Worm (Caenorhabditis elegans) whole organism, early embryonic: ENCODE results near the gene clip-1.

ENCODE experiments used
- B0310.2 ChIP-seq: sonication (generic microtip); optimal IDR thresholded peaks from 2 replicates; lab custom pipeline; 2016; ENCODE audit warnings: mild to moderate bottlenecking, missing genetic modification characterization, missing compliant biosample characterization
- F13C5.2 ChIP-seq: sonication (generic microtip); optimal IDR thresholded peaks from 2 replicates; lab custom pipeline; 2017; ENCODE audit warnings: mild to moderate bottlenecking, missing genetic modification characterization, inconsistent platforms, missing compliant biosample characterization
- aly-1 ChIP-seq: sonication (generic microtip); optimal IDR thresholded peaks from 2 replicates; lab custom pipeline; 2016; ENCODE audit warnings: missing genetic modification characterization, missing compliant biosample characterization
- ama-1 ChIP-seq: fragments of 150-350 bp; optimal IDR thresholded peaks from 2 replicates; lab custom pipeline; 2014
- ceh-13 ChIP-seq: fragments of 200-800 bp; sonication (Bioruptor generic); optimal IDR thresholded peaks from 2 replicates; lab custom pipeline; 2018; ENCODE audit warnings: mild to moderate bottlenecking, missing genetic modification characterization, missing compliant biosample characterization
- ceh-36 ChIP-seq: sonication (generic microtip); optimal IDR thresholded peaks from 2 replicates; lab custom pipeline; 2016; ENCODE audit warnings: missing genetic modification characterization, inconsistent platforms, missing compliant biosample characterization
- ets-7 ChIP-seq: sonication (generic microtip); optimal IDR thresholded peaks from 2 replicates; lab custom pipeline; 2016; ENCODE audit warnings: missing genotype, missing genetic modification characterization, missing compliant biosample characterization
- flt-1 ChIP-seq: fragments of 200-800 bp; sonication (Bioruptor generic); IDR thresholded peaks from 2 replicates; pipeline ENCODE4 v1.3.6; 2022; ENCODE audit warnings: missing genetic modification characterization, missing compliant biosample characterization
- hmbx-1 ChIP-seq: sonication (generic microtip); optimal IDR thresholded peaks from 2 replicates; lab custom pipeline; 2016; ENCODE audit warnings: mild to moderate bottlenecking, missing genetic modification characterization, missing compliant biosample characterization
- hmg-4 ChIP-seq: fragments of 200-800 bp; sonication (Bioruptor generic); optimal IDR thresholded peaks from 2 replicates; lab custom pipeline; 2018; ENCODE audit warnings: mild to moderate bottlenecking, missing genetic modification characterization, missing compliant biosample characterization
- hnd-1 ChIP-seq: sonication (generic microtip); optimal IDR thresholded peaks from 2 replicates; lab custom pipeline; 2016; ENCODE audit warnings: missing genetic modification characterization, missing compliant biosample characterization
- pes-1 ChIP-seq: fragments of 200-800 bp; sonication (Bioruptor generic); IDR thresholded peaks from 2 replicates; pipeline ENCODE4 v1.3.6; 2022; ENCODE audit warnings: missing genetic modification reagents, missing genetic modification characterization, missing compliant biosample characterization
- scrt-1 ChIP-seq: fragments of 200-800 bp; sonication (Bioruptor generic); IDR thresholded peaks from 2 replicates; pipeline ENCODE4 v1.3.6; 2022; ENCODE audit warnings: missing genetic modification characterization, missing compliant biosample characterization
- sea-1 ChIP-seq: fragments of 200-800 bp; sonication (Bioruptor generic); conservative IDR thresholded peaks from 2 replicates; pipeline ENCODE4 v1.3.6; 2022; ENCODE audit warnings: missing genetic modification characterization, missing compliant biosample characterization
- tbx-11 ChIP-seq: fragments of 200-800 bp; sonication (Bioruptor generic); IDR thresholded peaks from 2 replicates; pipeline ENCODE4 v1.3.6; 2022; ENCODE audit warnings: missing genetic modification characterization, missing compliant biosample characterization
- tbx-37 ChIP-seq: fragments of 200-800 bp; sonication (Bioruptor generic); conservative IDR thresholded peaks from 2 replicates; pipeline ENCODE4 v1.3.6; 2022; ENCODE audit warnings: missing genetic modification reagents, missing genetic modification characterization, missing compliant biosample characterization
- tra-4 ChIP-seq: sonication (generic microtip); optimal IDR thresholded peaks from 2 replicates; lab custom pipeline; 2017; ENCODE audit warnings: missing genetic modification characterization, missing compliant biosample characterization

The clip-1 gene

DNA sequence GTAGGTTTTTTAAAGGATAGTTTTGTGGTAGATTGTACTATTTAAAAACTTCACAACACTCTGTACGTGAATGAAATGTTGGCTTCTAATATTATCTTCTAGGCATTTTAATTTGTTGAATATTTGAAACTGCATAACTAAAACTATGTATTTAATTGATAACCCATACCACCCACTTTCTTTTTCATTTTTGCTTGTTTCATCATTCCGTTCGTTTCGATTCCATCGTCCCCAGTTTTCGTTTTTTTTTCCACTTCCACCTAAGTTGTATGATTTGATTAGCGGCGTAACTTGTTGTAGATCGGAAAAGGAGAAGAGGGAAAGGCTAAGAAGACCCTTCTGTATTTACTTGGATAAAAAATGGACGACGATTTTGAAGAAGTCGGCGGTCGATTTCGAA, 31.1 kb upstream of the clip-1 start, which contains the start of gene K01B6.3:
TSS of gene K01B6.3 (plus strand) at position 301 of the 400 bp plus-strand sequence.
- no peak for TF ChIP-seq hmbx-1 (tag; lab: Kevin White, UChicago)
- no peak for TF ChIP-seq tbx-11 (GFP tag; lab: Robert Waterston, UW)
- TF ChIP-seq flt-1 (GFP tag; lab: Robert Waterston, UW), result no peak

DNA sequence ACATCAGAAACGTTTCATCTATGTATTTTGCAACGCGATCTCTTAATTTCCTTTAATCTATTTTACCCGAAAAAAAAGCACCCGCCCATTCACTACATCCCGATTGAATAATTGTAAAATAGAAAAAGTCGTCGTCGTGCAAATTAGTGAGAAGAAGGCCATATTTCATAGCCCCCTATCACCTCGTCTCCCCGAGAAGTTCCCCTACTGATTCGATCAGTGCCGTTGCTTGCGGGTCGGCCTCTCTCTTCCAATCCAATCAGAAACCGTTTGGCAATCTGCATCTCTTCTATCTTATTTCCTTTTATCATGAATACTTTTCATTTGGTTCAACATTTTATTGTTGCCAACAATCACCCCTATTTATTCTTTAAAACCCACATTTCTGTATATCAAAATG, 30.3 kb upstream of the clip-1 start:
- no peak for TF ChIP-seq tbx-11 (GFP tag; lab: Robert Waterston, UW)
- TF ChIP-seq hmg-4 (GFP tag; lab: Kevin White, UChicago), result no peak
- TF ChIP-seq ama-1 (lab: Kevin White, UChicago), result no peak
- TF ChIP-seq ets-7 (tag; lab: Kevin White, UChicago), result no peak
- TF ChIP-seq flt-1 (GFP tag; lab: Robert Waterston, UW), result no peak
- TF ChIP-seq pes-1 (GFP tag; lab: Robert Waterston, UW), result no peak
- TF ChIP-seq B0310.2 (tag; lab: Kevin White, UChicago), result no peak
- TF ChIP-seq sea-1 (GFP tag; lab: Robert Waterston, UW), result no peak
- TF ChIP-seq tbx-37 (GFP tag; lab: Robert Waterston, UW), result no peak
- no peak for TF ChIP-seq tra-4 (tag; lab: Kevin White, UChicago)
- no peak for TF ChIP-seq F13C5.2
- no peak for TF ChIP-seq scrt-1 (GFP tag; lab: Robert Waterston, UW)
- no peak for TF ChIP-seq aly-1 (tag; lab: Kevin White, UChicago)

- TF ChIP-seq tbx-37 (GFP tag; lab: Robert Waterston, UW) (no peak), B0310.2 (tag; lab: Kevin White, UChicago) (no peak), ama-1 (lab: Kevin White, UChicago) (no peak), hmg-4 (GFP tag; lab: Kevin White, UChicago) (no peak), F13C5.2 (no peak), ets-7 (tag; lab: Kevin White, UChicago) (no peak), hmbx-1 (tag; lab: Kevin White, UChicago) (no peak), pes-1 (GFP tag; lab: Robert Waterston, UW) (no peak), tra-4 (tag; lab: Kevin White, UChicago) (no peak), tbx-11 (GFP tag; lab: Robert Waterston, UW) (no peak), aly-1 (tag; lab: Kevin White, UChicago) (no peak), ceh-13 (GFP tag; lab: Kevin White, UChicago) (no peak), scrt-1 (GFP tag; lab: Robert Waterston, UW) (no peak), sea-1 (GFP tag; lab: Robert Waterston, UW) (no peak), hnd-1 (tag; lab: Kevin White, UChicago) (no peak), flt-1 (GFP tag; lab: Robert Waterston, UW) (no peak), ceh-36 (no peak)
Measured at ce11 chrIII:9297345-9297744, 28.5 kb upstream of the clip-1 start, which contains the start of gene K01B6.4. Gene K01B6.4, minus strand, starts transcription at chrIII:9297445.

DNA sequence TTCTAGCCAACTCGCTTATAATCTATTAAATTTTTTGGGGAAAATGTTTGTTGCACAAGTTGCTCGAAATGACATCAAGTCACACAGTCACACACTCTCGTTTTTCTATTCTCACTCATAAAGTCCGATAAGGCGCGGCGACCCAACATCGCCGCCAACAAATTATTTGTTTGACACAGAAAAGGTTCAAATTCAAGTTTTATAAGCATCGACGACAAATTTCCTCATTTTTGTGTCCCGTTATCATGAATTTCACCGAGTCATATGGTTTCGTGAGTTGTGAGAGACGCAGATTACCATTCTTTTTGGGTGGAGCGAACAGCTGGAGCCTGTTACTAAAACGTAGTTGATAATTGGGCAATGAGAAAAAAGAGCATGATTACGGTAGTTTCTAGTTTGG, 21.0 kb upstream of the clip-1 start:
- no peak for TF ChIP-seq ceh-13 (GFP tag; lab: Kevin White, UChicago)
- TF ChIP-seq F13C5.2, result no peak
- TF ChIP-seq B0310.2 (tag; lab: Kevin White, UChicago), result no peak
- no peak for TF ChIP-seq tbx-11 (GFP tag; lab: Robert Waterston, UW)
- no peak for TF ChIP-seq ets-7 (tag; lab: Kevin White, UChicago)
- no peak for TF ChIP-seq tra-4 (tag; lab: Kevin White, UChicago)
- TF ChIP-seq pes-1 (GFP tag; lab: Robert Waterston, UW), result no peak

- TF ChIP-seq ets-7 (tag; lab: Kevin White, UChicago) (no peak), hnd-1 (tag; lab: Kevin White, UChicago) (no peak), aly-1 (tag; lab: Kevin White, UChicago) (no peak), pes-1 (GFP tag; lab: Robert Waterston, UW) (no peak), tra-4 (tag; lab: Kevin White, UChicago) (no peak), F13C5.2 (no peak), flt-1 (GFP tag; lab: Robert Waterston, UW) (no peak), tbx-11 (GFP tag; lab: Robert Waterston, UW) (no peak), tbx-37 (GFP tag; lab: Robert Waterston, UW) (no peak), sea-1 (GFP tag; lab: Robert Waterston, UW) (no peak), ama-1 (lab: Kevin White, UChicago) (no peak), ceh-36 (no peak)
Measured at ce11 chrIII:9288540-9288939, 19.7 kb upstream of the clip-1 start.

ce11 chrIII:9281480-9281879, 12.6 kb upstream of the clip-1 start, which contains the start of gene fozi-1:
Gene fozi-1, plus strand, starts transcription at chrIII:9281780.
- no peak for TF ChIP-seq tra-4 (tag; lab: Kevin White, UChicago)
- TF ChIP-seq ceh-36, result no peak
- TF ChIP-seq ets-7 (tag; lab: Kevin White, UChicago), result no peak
- TF ChIP-seq ceh-13 (GFP tag; lab: Kevin White, UChicago), result no peak
- no peak for TF ChIP-seq ama-1 (lab: Kevin White, UChicago)
- no peak for TF ChIP-seq F13C5.2
- no peak for TF ChIP-seq aly-1 (tag; lab: Kevin White, UChicago)

ce11 chrIII:9277803-9278202, 8.9 kb upstream of the clip-1 start:
- no peak for TF ChIP-seq scrt-1 (GFP tag; lab: Robert Waterston, UW)
- no peak for TF ChIP-seq hmg-4 (GFP tag; lab: Kevin White, UChicago)
- no peak for TF ChIP-seq tbx-37 (GFP tag; lab: Robert Waterston, UW)
- TF ChIP-seq flt-1 (GFP tag; lab: Robert Waterston, UW), result no peak
- TF ChIP-seq ceh-36, result no peak
- TF ChIP-seq pes-1 (GFP tag; lab: Robert Waterston, UW), result no peak
- TF ChIP-seq sea-1 (GFP tag; lab: Robert Waterston, UW), result no peak
- TF ChIP-seq tbx-11 (GFP tag; lab: Robert Waterston, UW), result no peak
- TF ChIP-seq B0310.2 (tag; lab: Kevin White, UChicago), result no peak
- TF ChIP-seq ets-7 (tag; lab: Kevin White, UChicago), result no peak
